Fruit fly (Drosophila melanogaster): Measurements from ENCODE around the gene PGRP-LC.
A peak's percentile ranks its signal among the peaks of the same experiment; 100 is the strongest.

PGRP-LC gene

dm6 chr3L:9397156-9397555 is 58.5 kb downstream of the PGRP-LC start (continued):
- TF ChIP-seq CG6765 (GFP tag; optimal IDR thresholded peaks at IDR 0.05) (peak; percentile 89), D (optimal IDR thresholded peaks at IDR 0.05) (no peak), D (GFP tag; optimal IDR thresholded peaks at IDR 0.05) (peak; percentile 48), sob (GFP tag; IDR thresholded peaks at IDR 0.05) (peak; percentile 76), Myb (GFP tag; optimal IDR thresholded peaks at IDR 0.05) (peak; percentile 25), abd-A (tag; optimal IDR thresholded peaks at IDR 0.05) (no peak), danr (GFP tag; IDR thresholded peaks at IDR 0.05) (no peak), sr (GFP tag; IDR thresholded peaks at IDR 0.05) (0 out of 3 replicates have a peak, but pooled peaks have one; percentile 47), Neu2 (GFP tag; optimal IDR thresholded peaks at IDR 0.05; ENCODE audit: borderline replicate concordance) (no peak), caup (GFP tag; optimal IDR thresholded peaks at IDR 0.05; ENCODE audit: severe bottlenecking) (peak; percentile 82), Drgx (GFP tag; IDR thresholded peaks at IDR 0.05) (peak; percentile 44), CG10979 (tag; optimal IDR thresholded peaks at IDR 0.05) (no peak), eyg (GFP tag; optimal IDR thresholded peaks at IDR 0.05) (peak; percentile 84), NFAT (GFP tag; IDR thresholded peaks at IDR 0.05) (no peak), CG7556 (GFP tag; optimal IDR thresholded peaks at IDR 0.05) (peak; percentile 67), amos (GFP tag; IDR thresholded peaks at IDR 0.05; ENCODE audit: partially characterized antibody) (no peak), Opbp (GFP tag; IDR thresholded peaks at IDR 0.05; ENCODE audit: partially characterized antibody) (no peak), chif (GFP tag; optimal IDR thresholded peaks at IDR 0.05) (peak in 1 of 2 experiments; percentile 1), CG12299 (tag; optimal IDR thresholded peaks at IDR 0.05) (peak; percentile 80), stc (GFP tag; IDR thresholded peaks at IDR 0.05) (peak; percentile 53; the same call in 1 of the 2 replicates), CG14667 (GFP tag; IDR thresholded peaks at IDR 0.05) (no peak), Trl (optimal IDR thresholded peaks at IDR 0.05) (no peak), Trl (GFP tag; optimal IDR thresholded peaks at IDR 0.05) (peak; percentile 70), ci (GFP tag; IDR thresholded peaks at IDR 0.05) (peak; percentile 50; the same call in 2 of the 3 replicates), h (optimal IDR thresholded peaks at IDR 0.05) (no peak), CG18011 (GFP tag; optimal IDR thresholded peaks at IDR 0.05) (no peak), Med (GFP tag) (peak; percentile 92), ERR (GFP tag; optimal IDR thresholded peaks at IDR 0.05) (peak; percentile 49), ase (GFP tag; IDR thresholded peaks at IDR 0.05) (no peak), HHEX (GFP tag; optimal IDR thresholded peaks at IDR 0.05) (peak; percentile 89), inv (GFP tag; IDR thresholded peaks at IDR 0.05; ENCODE audit: partially characterized antibody) (no peak), CG14710 (tag; optimal IDR thresholded peaks at IDR 0.05) (peak; percentile 51), pan (optimal IDR thresholded peaks at IDR 0.05) (no peak), pan (GFP tag; optimal IDR thresholded peaks at IDR 0.05 in 1 of 2, IDR thresholded peaks at IDR 0.05 in 1 of 2) (peak in 1 of 2 experiments; percentile 36), CG14441 (GFP tag; IDR thresholded peaks at IDR 0.05) (peak; percentile 33; the same call in 1 of the 2 replicates), CG6254 (GFP tag; optimal IDR thresholded peaks at IDR 0.05) (peak; percentile 34), tgo (GFP tag; IDR thresholded peaks at IDR 0.05) (no peak; the same call in 2 of the 3 replicates), E2f1 (GFP tag; IDR thresholded peaks at IDR 0.05) (peak; percentile 24; the same call in 1 of the 2 replicates), Bgb (GFP tag; IDR thresholded peaks at IDR 0.05; ENCODE audit: partially characterized antibody) (no peak), run (tag; optimal IDR thresholded peaks at IDR 0.05) (no peak), CG11696 (GFP tag; IDR thresholded peaks at IDR 0.05) (0 out of 2 replicates have a peak, but pooled peaks have one; percentile 6), slbo (GFP tag; IDR thresholded peaks at IDR 0.05) (no peak; the same call in 1 of the 2 replicates), cg (GFP tag; optimal IDR thresholded peaks at IDR 0.05) (no peak), pb (GFP tag; optimal IDR thresholded peaks at IDR 0.05) (no peak), nau (GFP tag; optimal IDR thresholded peaks at IDR 0.05) (peak; percentile 82), NC2α (GFP tag; optimal IDR thresholded peaks at IDR 0.05) (no peak), kay (GFP tag; optimal IDR thresholded peaks at IDR 0.05) (peak; percentile 12), ash1 (GFP tag; optimal IDR thresholded peaks at IDR 0.05) (peak; percentile 95), CG3847 (GFP tag; IDR thresholded peaks at IDR 0.05) (no peak), CG13424 (tag; optimal IDR thresholded peaks at IDR 0.05) (peak; percentile 39), Ptx1 (GFP tag; IDR thresholded peaks at IDR 0.05) (peak; percentile 26; the same call in 1 of the 2 replicates), Usf (GFP tag; optimal IDR thresholded peaks at IDR 0.05) (no peak)
